Fruit fly (Drosophila melanogaster) whole organism, pupa: ENCODE data around the gene ppk16.

Experiments
- CG10348 ChIP-seq: fragments of 200-800 bp; sonication (Bioruptor generic); IDR thresholded peaks from 2 replicates; pipeline ENCODE4 v1.3.6; 2022; ENCODE audit warnings: missing biosample characterization, missing genetic modification characterization
- CG12605 ChIP-seq: fragments of 200-800 bp; sonication (Bioruptor generic); IDR thresholded peaks from 2 replicates; pipeline ENCODE4 v1.3.6; 2022; ENCODE audit warnings: missing biosample characterization, missing genetic modification characterization
- CG14655 ChIP-seq: fragments of 200-800 bp; sonication (Bioruptor generic); optimal IDR thresholded peaks from 3 replicates; lab custom pipeline; 2017; ENCODE audit warnings: mild to moderate bottlenecking, missing biosample characterization, missing genetic modification reagents, missing genetic modification characterization
- CG15710 ChIP-seq: fragments of 200-800 bp; sonication (Bioruptor generic); optimal IDR thresholded peaks from 2 replicates; lab custom pipeline; 2018; ENCODE audit warnings: missing biosample characterization, mild to moderate bottlenecking, missing genetic modification characterization, moderate library complexity
- CG17806 ChIP-seq: fragments of 200-800 bp; sonication (Bioruptor generic); optimal IDR thresholded peaks from 2 replicates; lab custom pipeline; 2018; ENCODE audit warnings: missing biosample characterization, mild to moderate bottlenecking, missing genetic modification characterization, moderate library complexity
- CG8159 ChIP-seq: fragments of 200-800 bp; sonication (Bioruptor generic); optimal IDR thresholded peaks from 3 replicates; lab custom pipeline; 2018; ENCODE audit warnings: missing biosample characterization, mild to moderate bottlenecking, missing genetic modification characterization, moderate library complexity
- CG9948 ChIP-seq: fragments of 200-800 bp; sonication (Bioruptor generic); optimal IDR thresholded peaks from 2 replicates; lab custom pipeline; 2018; ENCODE audit warnings: missing biosample characterization, mild to moderate bottlenecking, missing genetic modification characterization, moderate library complexity
- EcR ChIP-seq: fragments of 200-800 bp; sonication (Bioruptor generic); optimal IDR thresholded peaks from 3 replicates; lab custom pipeline; 2019; ENCODE audit warnings: missing biosample characterization, missing genetic modification characterization, mild to moderate bottlenecking, moderate library complexity, missing genetic modification reagents
- Pif1A ChIP-seq: fragments of 200-800 bp; sonication (Bioruptor generic); optimal IDR thresholded peaks from 3 replicates; lab custom pipeline; 2016; ENCODE audit warnings: missing biosample characterization, missing genetic modification characterization
- Pif1B ChIP-seq: fragments of 200-800 bp; sonication (Bioruptor generic); optimal IDR thresholded peaks from 3 replicates; lab custom pipeline; 2016; ENCODE audit warnings: missing biosample characterization, missing genetic modification characterization
- Snoo ChIP-seq: fragments of 200-800 bp; sonication (Bioruptor generic); optimal IDR thresholded peaks from 3 replicates; lab custom pipeline; 2017; ENCODE audit warnings: missing biosample characterization, mild to moderate bottlenecking, missing genetic modification characterization, inconsistent platforms
- fd96Ca ChIP-seq: fragments of 200-800 bp; sonication (Bioruptor generic); IDR thresholded peaks from 3 replicates; pipeline ENCODE4 v1.3.6; 2022; ENCODE audit warnings: missing biosample characterization, missing genetic modification characterization
- gl ChIP-seq: fragments of 200-800 bp; sonication (Bioruptor generic); optimal IDR thresholded peaks from 2 replicates; lab custom pipeline; 2018; ENCODE audit warnings: missing biosample characterization, mild to moderate bottlenecking, missing genetic modification characterization

- TF ChIP-seq CG12605 (GFP tag; lab: Robert Waterston, UW) (no peak), CG17806 (tag; lab: Kevin White, UChicago) (no peak), CG10348 (GFP tag; lab: Robert Waterston, UW) (no peak), Pif1B (no peak), Snoo (tag; lab: Kevin White, UChicago) (no peak), EcR (GFP tag; lab: Kevin White, UChicago) (no peak), gl (tag; lab: Kevin White, UChicago) (no peak), CG9948 (tag; lab: Kevin White, UChicago) (no peak), CG15710 (no peak), fd96Ca (GFP tag; lab: Robert Waterston, UW) (no peak), CG8159 (tag; lab: Kevin White, UChicago) (no peak), Pif1A (no peak), CG14655 (GFP tag; lab: Kevin White, UChicago) (no peak)
Measured at dm6 chr2L:9746236-9747225, 28.3 kb downstream of the ppk16 start, which contains the start of gene Nckx30C.
